Fruit fly (Drosophila melanogaster) whole organism, embryonic: ENCODE results near the gene MtnE.

ENCODE experiments used
- Ada2b ChIP-seq: fragments of 200-800 bp; sonication (Bioruptor generic); IDR thresholded peaks from 2 replicates; pipeline ENCODE4 v1.3.6; 2022; ENCODE audit warnings: missing biosample characterization, missing genetic modification characterization
- Aef1 ChIP-seq: fragments of 200-800 bp; sonication (Bioruptor generic); IDR thresholded peaks from 3 replicates; pipeline ENCODE4 v1.3.6; 2022; ENCODE audit warnings: missing biosample characterization, missing genetic modification characterization
- B-H2 ChIP-seq: fragments of 200-800 bp; sonication (Bioruptor generic); optimal IDR thresholded peaks from 2 replicates; lab custom pipeline; 2018; ENCODE audit warnings: missing biosample characterization, mild to moderate bottlenecking, missing genetic modification characterization
- CG11695 ChIP-seq: fragments of 200-800 bp; sonication (Bioruptor generic); IDR thresholded peaks from 3 replicates; pipeline ENCODE4 v1.3.6; 2022; ENCODE audit warnings: missing biosample characterization, missing genetic modification characterization
- CG12071 ChIP-seq: fragments of 200-800 bp; sonication (Bioruptor generic); optimal IDR thresholded peaks from 3 replicates; lab custom pipeline; 2018; ENCODE audit warnings: missing biosample characterization, mild to moderate bottlenecking, missing genetic modification characterization
- CG12219 ChIP-seq: fragments of 200-800 bp; sonication (Bioruptor generic); optimal IDR thresholded peaks from 3 replicates; lab custom pipeline; 2018; ENCODE audit warnings: missing biosample characterization, mild to moderate bottlenecking, missing genetic modification characterization
- CG12299 ChIP-seq: fragments of 200-800 bp; sonication (Bioruptor generic); optimal IDR thresholded peaks from 2 replicates; lab custom pipeline; 2018; ENCODE audit warnings: missing biosample characterization, mild to moderate bottlenecking, missing genetic modification characterization
- CG12769 ChIP-seq: fragments of 200-800 bp; sonication (Bioruptor generic); optimal IDR thresholded peaks from 2 replicates; lab custom pipeline; 2019; ENCODE audit warnings: missing biosample characterization, mild to moderate bottlenecking, missing genetic modification characterization, moderate library complexity
- CG13287 ChIP-seq: fragments of 200-800 bp; sonication (Bioruptor generic); IDR thresholded peaks from 2 replicates; pipeline ENCODE4 v1.3.6; 2022; ENCODE audit warnings: missing biosample characterization, missing genetic modification characterization; ENCODE audit not compliant: partially characterized antibody
- CG18764 ChIP-seq: fragments of 200-800 bp; sonication (Bioruptor generic); optimal IDR thresholded peaks from 3 replicates; lab custom pipeline; 2016; ENCODE audit warnings: missing biosample characterization, missing genetic modification characterization
- CG3065 ChIP-seq: fragments of 200-800 bp; sonication (Bioruptor generic); optimal IDR thresholded peaks from 2 replicates; lab custom pipeline; 2016; ENCODE audit warnings: missing biosample characterization, missing genetic modification characterization
- CG34376 ChIP-seq: fragments of 200-800 bp; sonication (Bioruptor generic); optimal IDR thresholded peaks from 2 replicates; lab custom pipeline; 2018; ENCODE audit warnings: missing biosample characterization, mild to moderate bottlenecking, missing genetic modification characterization
- CG3726 ChIP-seq: fragments of 200-800 bp; sonication (Bioruptor generic); IDR thresholded peaks from 3 replicates; pipeline ENCODE4, ENCODE4 v1.3.6; 2022; ENCODE audit warnings: missing biosample characterization, missing genetic modification characterization
- CG4360 ChIP-seq: fragments of 200-800 bp; sonication (Bioruptor generic); IDR thresholded peaks from 2 replicates; pipeline ENCODE4 v1.3.6; 2022; ENCODE audit warnings: missing biosample characterization, missing genetic modification characterization
- CG7372 ChIP-seq: fragments of 200-800 bp; sonication (Bioruptor generic); IDR thresholded peaks from 2 replicates; pipeline ENCODE4 v1.3.6; 2022; ENCODE audit warnings: missing biosample characterization, missing genetic modification characterization
- CG8359 ChIP-seq: fragments of 200-800 bp; sonication (Bioruptor generic); optimal IDR thresholded peaks from 2 replicates; lab custom pipeline; 2017; ENCODE audit warnings: missing biosample characterization, mild to moderate bottlenecking, missing genetic modification characterization, borderline replicate concordance
- CG9609 ChIP-seq: fragments of 200-800 bp; sonication (Bioruptor generic); optimal IDR thresholded peaks from 3 replicates; lab custom pipeline; 2016; ENCODE audit warnings: missing biosample characterization, missing genetic modification characterization
- Fer3 ChIP-seq: fragments of 200-800 bp; sonication (Bioruptor generic); optimal IDR thresholded peaks from 2 replicates; lab custom pipeline; 2018; ENCODE audit warnings: missing biosample characterization, mild to moderate bottlenecking, missing genetic modification characterization, moderate library complexity
- H15 ChIP-seq: fragments of 200-800 bp; sonication (Bioruptor generic); IDR thresholded peaks from 3 replicates; pipeline ENCODE4 v1.3.6; 2022; ENCODE audit warnings: missing biosample characterization, missing genetic modification characterization
- HHEX ChIP-seq: fragments of 200-800 bp; sonication (Bioruptor generic); optimal IDR thresholded peaks from 3 replicates; lab custom pipeline; 2017; ENCODE audit warnings: missing biosample characterization, mild to moderate bottlenecking, missing genetic modification characterization, missing genetic modification reagents
- HLHmδ ChIP-seq: fragments of 200-800 bp; sonication (Bioruptor generic); optimal IDR thresholded peaks from 2 replicates; lab custom pipeline; 2018; ENCODE audit warnings: missing biosample characterization, mild to moderate bottlenecking, missing genetic modification characterization, moderate library complexity
- MESR4 ChIP-seq: fragments of 200-800 bp; sonication (Bioruptor generic); optimal IDR thresholded peaks from 2 replicates; lab custom pipeline; 2018; ENCODE audit warnings: missing biosample characterization, mild to moderate bottlenecking, missing genetic modification characterization, moderate library complexity
- Mad ChIP-seq: fragments of 200-800 bp; sonication (Bioruptor generic); optimal IDR thresholded peaks from 2 replicates; lab custom pipeline; 2016; ENCODE audit warnings: missing biosample characterization, missing genetic modification characterization
- Max ChIP-seq: fragments of 200-800 bp; sonication (Bioruptor generic); optimal IDR thresholded peaks from 2 replicates; lab custom pipeline; 2016; ENCODE audit warnings: missing biosample characterization, mild to moderate bottlenecking, missing genetic modification characterization
- Nf-YA ChIP-seq: fragments of 200-800 bp; sonication (Bioruptor generic); IDR thresholded peaks from 2 replicates; pipeline ENCODE4 v1.3.6; 2022; ENCODE audit warnings: missing biosample characterization, missing genetic modification characterization
- Pdp1 ChIP-seq, 2 experiments: fragments of 200-800 bp; sonication (Bioruptor generic); optimal IDR thresholded peaks; 3 replicates each; lab custom pipeline; 2016; ENCODE audit warnings: missing biosample characterization in 2 of 2, missing genetic modification characterization in 2 of 2, mild to moderate bottlenecking in 1 of 2, moderate library complexity in 1 of 2
- Sox102F ChIP-seq: fragments of 200-800 bp; sonication (Bioruptor generic); optimal IDR thresholded peaks from 2 replicates; lab custom pipeline; 2018; ENCODE audit warnings: missing biosample characterization, mild to moderate bottlenecking, missing genetic modification characterization, moderate library complexity
- Stat92E ChIP-seq, 3 experiments: fragments of >200 bp in 2 of 3; fragments of 200-800 bp in 1 of 3; sonication (Bioruptor generic) in 1 of 3; optimal IDR thresholded peaks; 2 replicates each; lab custom pipeline; 2017 to 2019; ENCODE audit warnings: missing biosample characterization in 3 of 3, missing genetic modification characterization in 3 of 3, mild to moderate bottlenecking in 1 of 3, moderate library complexity in 1 of 3
- Vsx1 ChIP-seq: fragments of 200-800 bp; sonication (Bioruptor generic); optimal IDR thresholded peaks from 2 replicates; lab custom pipeline; 2017; ENCODE audit warnings: missing biosample characterization, mild to moderate bottlenecking, missing genetic modification characterization, missing genetic modification reagents
- ash1 ChIP-seq: fragments of 200-800 bp; sonication (Bioruptor generic); optimal IDR thresholded peaks from 2 replicates; lab custom pipeline; 2018; ENCODE audit warnings: missing biosample characterization, mild to moderate bottlenecking, missing genetic modification characterization
- bbx ChIP-seq: fragments of 200-800 bp; sonication (Bioruptor generic); IDR thresholded peaks from 2 replicates; pipeline ENCODE4 v1.3.6; 2022; ENCODE audit warnings: missing biosample characterization, missing genetic modification characterization; ENCODE audit not compliant: partially characterized antibody
- btn ChIP-seq: fragments of 200-800 bp; sonication (Bioruptor generic); optimal IDR thresholded peaks from 2 replicates; lab custom pipeline; 2016; ENCODE audit warnings: missing biosample characterization, missing genetic modification characterization
- cg ChIP-seq: fragments of 200-800 bp; sonication (Bioruptor generic); optimal IDR thresholded peaks from 3 replicates; lab custom pipeline; 2019; ENCODE audit warnings: missing biosample characterization, mild to moderate bottlenecking, missing genetic modification characterization, moderate library complexity
- ftz-f1 ChIP-seq: fragments of 200-800 bp; sonication (Bioruptor generic); optimal IDR thresholded peaks from 2 replicates; lab custom pipeline; 2016; ENCODE audit warnings: missing biosample characterization, missing genetic modification characterization
- gce ChIP-seq: fragments of 200-800 bp; sonication (Bioruptor generic); IDR thresholded peaks from 3 replicates; pipeline ENCODE4 v1.3.6; 2022; ENCODE audit warnings: missing biosample characterization, missing genetic modification characterization
- gem ChIP-seq: fragments of 200-800 bp; sonication (Bioruptor generic); optimal IDR thresholded peaks from 2 replicates; lab custom pipeline; 2019; ENCODE audit warnings: missing biosample characterization, mild to moderate bottlenecking, missing genetic modification characterization, moderate library complexity
- jigr1 ChIP-seq: fragments of 200-800 bp; sonication (Bioruptor generic); IDR thresholded peaks from 3 replicates; pipeline ENCODE4 v1.3.6; 2022; ENCODE audit warnings: missing biosample characterization, missing genetic modification characterization
- ken ChIP-seq: fragments of 200-800 bp; sonication (Bioruptor generic); IDR thresholded peaks from 3 replicates; pipeline ENCODE4 v1.3.6; 2022; ENCODE audit warnings: missing biosample characterization, missing genetic modification characterization
- kni ChIP-seq: fragments of 200-800 bp; sonication (Bioruptor generic); optimal IDR thresholded peaks from 3 replicates; lab custom pipeline; 2017; ENCODE audit warnings: mild to moderate bottlenecking, missing biosample characterization, missing genetic modification reagents, missing genetic modification characterization
- nerfin-1 ChIP-seq: fragments of 200-800 bp; sonication (Bioruptor generic); optimal IDR thresholded peaks from 3 replicates; lab custom pipeline; 2019; ENCODE audit warnings: missing biosample characterization, mild to moderate bottlenecking, missing genetic modification characterization, moderate library complexity
- pfk ChIP-seq: fragments of 200-800 bp; sonication (Bioruptor generic); optimal IDR thresholded peaks from 2 replicates; lab custom pipeline; 2018; ENCODE audit warnings: missing biosample characterization, mild to moderate bottlenecking, missing genetic modification characterization, moderate library complexity
- sd ChIP-seq: fragments of 200-800 bp; sonication (Bioruptor generic); optimal IDR thresholded peaks from 3 replicates; lab custom pipeline; 2018; ENCODE audit warnings: missing biosample characterization, mild to moderate bottlenecking, missing genetic modification characterization, moderate library complexity
- sim ChIP-seq: fragments of 200-800 bp; sonication (Bioruptor generic); IDR thresholded peaks from 2 replicates; pipeline ENCODE4 v1.3.6; 2022; ENCODE audit warnings: missing biosample characterization, missing genetic modification characterization
- sr ChIP-seq: fragments of 200-800 bp; sonication (Bioruptor generic); IDR thresholded peaks from 3 replicates; pipeline ENCODE4 v1.3.6; 2022; ENCODE audit warnings: missing biosample characterization, missing genetic modification characterization
- tll ChIP-seq, 2 experiments: fragments of 200-800 bp in 1 of 2; fragments of >200 bp in 1 of 2; sonication (Bioruptor generic) in 1 of 2; optimal IDR thresholded peaks; 2 replicates each; lab custom pipeline; 2017 to 2019; ENCODE audit warnings: missing biosample characterization in 2 of 2, missing genetic modification characterization in 2 of 2, mild to moderate bottlenecking in 1 of 2, moderate library complexity in 1 of 2
- vvl ChIP-seq: fragments of 200-800 bp; sonication (Bioruptor generic); IDR thresholded peaks from 2 replicates; pipeline ENCODE4 v1.3.6; 2022; ENCODE audit warnings: missing biosample characterization, missing genetic modification characterization
- wek ChIP-seq: fragments of 200-800 bp; sonication (Bioruptor generic); optimal IDR thresholded peaks from 3 replicates; lab custom pipeline; 2018; ENCODE audit warnings: missing biosample characterization, mild to moderate bottlenecking, missing genetic modification characterization, moderate library complexity
- zen ChIP-seq: fragments of 200-800 bp; sonication (Bioruptor generic); optimal IDR thresholded peaks from 3 replicates; lab custom pipeline; 2018; ENCODE audit warnings: missing biosample characterization, mild to moderate bottlenecking, missing genetic modification characterization, moderate library complexity

MtnE gene

dm6 chr3R:20555720-20556280 is 21.3 kb upstream of the MtnE start (continued):
- TF ChIP-seq tll (GFP tag; optimal IDR thresholded peaks at IDR 0.05; lab: Kevin White, UChicago) (peak in 1 of 2 experiments; percentile 13), CG11695 (GFP tag; lab: Robert Waterston, UW) (peak; percentile 6; the same call in 1 of the 3 replicates), CG9609 (GFP tag; lab: Kevin White, UChicago) (no peak), Pdp1 (GFP tag; optimal IDR thresholded peaks at IDR 0.05; lab: Kevin White, UChicago) (peak in 1 of 2 experiments; percentile 12), sim (GFP tag; lab: Robert Waterston, UW) (0 out of 2 replicates have a peak, but pooled peaks have one; percentile 24), Aef1 (no peak), CG12299 (peak; percentile 73), CG3065 (GFP tag; lab: Kevin White, UChicago) (no peak), CG34376 (GFP tag; lab: Kevin White, UChicago) (peak; percentile 77), HHEX (peak; percentile 50), jigr1 (no peak), H15 (0 out of 3 replicates have a peak, but pooled peaks have one; percentile 4), gem (tag; lab: Kevin White, UChicago) (no peak), kni (peak; percentile 66), sd (tag; lab: Kevin White, UChicago) (peak; percentile 4), sr (GFP tag; lab: Robert Waterston, UW) (no peak), Ada2b (GFP tag; lab: Robert Waterston, UW) (no peak), B-H2 (GFP tag; lab: Kevin White, UChicago) (peak; percentile 75), ash1 (GFP tag; lab: Kevin White, UChicago) (peak; percentile 1), pfk (peak; percentile 75), Mad (no peak), CG4360 (GFP tag; lab: Robert Waterston, UW) (peak; percentile 7; the same call in 1 of the 2 replicates), Max (GFP tag; lab: Kevin White, UChicago) (no peak), wek (GFP tag; lab: Kevin White, UChicago) (peak; percentile 91), CG12769 (tag; lab: Kevin White, UChicago) (peak; percentile 27), CG8359 (GFP tag; lab: Kevin White, UChicago) (peak; percentile 43), MESR4 (no peak), CG3726 (GFP tag; lab: Robert Waterston, UW) (no peak), ftz-f1 (no peak), Sox102F (GFP tag; lab: Kevin White, UChicago) (no peak), CG12071 (GFP tag; lab: Kevin White, UChicago) (peak; percentile 74), Nf-YA (GFP tag; lab: Robert Waterston, UW) (no peak), Vsx1 (GFP tag; lab: Kevin White, UChicago) (peak; percentile 49), HLHmδ (GFP tag; lab: Kevin White, UChicago) (peak; percentile 89), ken (GFP tag; lab: Robert Waterston, UW) (0 out of 3 replicates have a peak, but pooled peaks have one; percentile 57), Fer3 (tag; lab: Kevin White, UChicago) (no peak), vvl (GFP tag; lab: Robert Waterston, UW) (peak; percentile 22; the same call in 1 of the 2 replicates), CG13287 (GFP tag; lab: Robert Waterston, UW) (0 out of 2 replicates have a peak, but pooled peaks have one; percentile 12), Stat92E (GFP tag; optimal IDR thresholded peaks at IDR 0.05; lab: Kevin White, UChicago) (peak in 1 of 3 experiments; percentile 37), CG7372 (GFP tag; lab: Robert Waterston, UW) (no peak; the same call in 1 of the 2 replicates), cg (peak; percentile 14), nerfin-1 (tag; lab: Kevin White, UChicago) (peak; percentile 69), CG18764 (GFP tag; lab: Kevin White, UChicago) (no peak), bbx (GFP tag; lab: Robert Waterston, UW) (0 out of 2 replicates have a peak, but pooled peaks have one; percentile 14), btn (GFP tag; lab: Kevin White, UChicago) (no peak), CG12219 (GFP tag; lab: Kevin White, UChicago) (peak; percentile 22), gce (GFP tag; lab: Robert Waterston, UW) (peak; percentile 80; the same call in 2 of the 3 replicates), zen (tag; lab: Kevin White, UChicago) (no peak)
